Worm (Caenorhabditis elegans) whole organism, late embryonic: ENCODE measurements around the gene R01H2.8.

Experiments used
- ama-1 ChIP-seq: fragments of 150-350 bp; optimal IDR thresholded peaks from 2 replicates; lab custom pipeline; 2014
- ceh-24 ChIP-seq: sonication (generic microtip); optimal IDR thresholded peaks from 2 replicates; lab custom pipeline; 2016; ENCODE audit warnings: mild to moderate bottlenecking, missing genetic modification characterization, missing compliant biosample characterization
- dmd-4 ChIP-seq: sonication (generic microtip); optimal IDR thresholded peaks from 2 replicates; lab custom pipeline; 2016; ENCODE audit warnings: borderline replicate concordance, missing genetic modification characterization, missing compliant biosample characterization
- fkh-10 ChIP-seq: fragments of 150-350 bp; optimal IDR thresholded peaks from 2 replicates; lab custom pipeline; 2014; ENCODE audit warnings: missing biosample characterization, missing genetic modification reagents, missing genetic modification characterization
- lin-11 ChIP-seq: fragments of 200-800 bp; sonication (Bioruptor generic); optimal IDR thresholded peaks from 2 replicates; lab custom pipeline; 2018; ENCODE audit warnings: mild to moderate bottlenecking, missing genetic modification characterization, missing compliant biosample characterization
- rnt-1 ChIP-seq: sonication (generic microtip); optimal IDR thresholded peaks from 2 replicates; lab custom pipeline; 2016; ENCODE audit warnings: missing genetic modification characterization, missing compliant biosample characterization
- tbx-2 ChIP-seq: sonication (generic microtip); optimal IDR thresholded peaks from 2 replicates; lab custom pipeline; 2016; ENCODE audit warnings: missing genetic modification characterization, missing compliant biosample characterization

DNA sequence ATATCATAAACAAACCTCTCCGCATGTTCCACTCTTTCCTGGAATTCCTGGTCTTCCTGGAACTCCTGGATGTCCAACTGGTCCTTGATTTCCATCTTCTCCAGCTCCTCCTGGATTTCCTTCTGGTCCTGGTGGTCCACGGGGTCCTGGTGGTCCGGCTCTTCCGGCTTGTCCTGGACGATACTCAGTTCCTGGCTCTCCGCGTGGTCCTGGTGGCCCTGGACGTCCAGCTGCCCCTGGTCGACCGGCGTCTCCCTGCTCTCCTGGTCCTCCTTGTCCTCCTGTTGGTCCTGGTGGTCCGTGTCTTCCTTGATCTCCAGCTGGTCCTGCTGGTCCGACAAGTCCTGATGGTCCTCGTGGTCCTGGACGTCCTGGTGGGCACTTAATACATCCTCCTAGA, 49.1 kb upstream of the R01H2.8 start:
- TF ChIP-seq lin-11 (tag; lab: Kevin White, UChicago): no peak
- TF ChIP-seq fkh-10: no peak
- no peak for TF ChIP-seq ceh-24 (tag; lab: Kevin White, UChicago)
- no peak for TF ChIP-seq dmd-4 (tag; lab: Kevin White, UChicago)
- TF ChIP-seq tbx-2 (tag; lab: Kevin White, UChicago): no peak
- no peak for TF ChIP-seq rnt-1
- no peak for TF ChIP-seq ama-1 (lab: Kevin White, UChicago)
